Worm (Caenorhabditis elegans) whole organism, midembryonic: ENCODE results near the gene H04D03.6.

Experiments used
- flt-1 ChIP-seq: fragments of 200-800 bp; sonication (Bioruptor generic); IDR thresholded peaks from 2 replicates; pipeline ENCODE4 v1.3.6; 2022; ENCODE audit warnings: missing genetic modification characterization, missing compliant biosample characterization
- med-1 ChIP-seq: sonication (generic microtip); optimal IDR thresholded peaks from 2 replicates; lab custom pipeline; 2017; ENCODE audit warnings: missing genetic modification characterization, mild to moderate bottlenecking, missing compliant biosample characterization, antibody characterized with exemption, missing genetic modification reagents; ENCODE audit not compliant: insufficient read depth
- ztf-23 ChIP-seq: fragments of 200-800 bp; sonication (Bioruptor generic); IDR thresholded peaks from 2 replicates; pipeline ENCODE4 v1.3.6; 2022; ENCODE audit warnings: missing genetic modification reagents, missing genetic modification characterization, missing compliant biosample characterization
- ztf-29 ChIP-seq: fragments of 200-800 bp; sonication (Bioruptor generic); IDR thresholded peaks from 2 replicates; pipeline ENCODE4 v1.3.6; 2022; ENCODE audit warnings: missing genetic modification reagents, missing genetic modification characterization, missing compliant biosample characterization

DNA sequence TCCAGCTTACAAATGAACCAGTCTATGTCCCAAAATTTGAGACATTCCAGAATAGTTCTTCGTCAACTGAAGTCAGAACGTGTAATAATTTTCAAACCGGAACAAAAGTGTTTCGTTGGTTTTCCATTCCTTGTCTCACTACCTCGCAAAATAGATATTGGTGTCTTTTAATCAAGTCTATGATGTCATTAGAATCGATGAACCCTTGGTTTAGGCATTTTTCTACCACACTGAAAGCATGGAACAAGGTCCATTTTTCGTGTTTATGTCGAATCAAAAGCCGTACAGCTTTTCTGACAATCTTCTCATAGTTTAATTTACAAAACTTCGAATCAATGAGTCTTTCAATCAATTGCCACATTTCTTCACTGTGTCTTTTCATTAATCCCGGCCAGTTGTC is 8.1 kb upstream of the H04D03.6 start, which contains the start of gene H04D03.7:
- TF ChIP-seq flt-1: no peak
- TF ChIP-seq ztf-29 (GFP tag; lab: Robert Waterston, UW): no peak
- TF ChIP-seq med-1 (GFP tag; lab: Kevin White, UChicago): no peak
- no peak for TF ChIP-seq ztf-23 (GFP tag; lab: Robert Waterston, UW)
